Fruit fly (Drosophila melanogaster) whole organism: ENCODE data around the gene CG5245.

Experiments
- CG8478 ChIP-seq: fragments of >200 bp; optimal IDR thresholded peaks from 2 replicates; lab custom pipeline; 2018; ENCODE audit warnings: inconsistent platforms
- Dll ChIP-seq: fragments of >200 bp; optimal IDR thresholded peaks from 2 replicates; lab custom pipeline; 2017
- EcR ChIP-seq, 2 experiments: fragments of >200 bp; optimal IDR thresholded peaks; 2 replicates each; lab custom pipeline; 2017; ENCODE audit warnings: missing biosample characterization in 2 of 2, missing genetic modification characterization in 2 of 2, missing genetic modification reagents in 2 of 2
- pan ChIP-seq: fragments of >200 bp; optimal IDR thresholded peaks from 2 replicates; lab custom pipeline; 2017
- psq ChIP-seq: fragments of >200 bp; optimal IDR thresholded peaks from 2 replicates; lab custom pipeline; 2017
- usp ChIP-seq: fragments of >200 bp; optimal IDR thresholded peaks from 2 replicates; lab custom pipeline; 2017; ENCODE audit warnings: missing biosample characterization, missing genetic modification characterization, mixed read lengths

DNA sequence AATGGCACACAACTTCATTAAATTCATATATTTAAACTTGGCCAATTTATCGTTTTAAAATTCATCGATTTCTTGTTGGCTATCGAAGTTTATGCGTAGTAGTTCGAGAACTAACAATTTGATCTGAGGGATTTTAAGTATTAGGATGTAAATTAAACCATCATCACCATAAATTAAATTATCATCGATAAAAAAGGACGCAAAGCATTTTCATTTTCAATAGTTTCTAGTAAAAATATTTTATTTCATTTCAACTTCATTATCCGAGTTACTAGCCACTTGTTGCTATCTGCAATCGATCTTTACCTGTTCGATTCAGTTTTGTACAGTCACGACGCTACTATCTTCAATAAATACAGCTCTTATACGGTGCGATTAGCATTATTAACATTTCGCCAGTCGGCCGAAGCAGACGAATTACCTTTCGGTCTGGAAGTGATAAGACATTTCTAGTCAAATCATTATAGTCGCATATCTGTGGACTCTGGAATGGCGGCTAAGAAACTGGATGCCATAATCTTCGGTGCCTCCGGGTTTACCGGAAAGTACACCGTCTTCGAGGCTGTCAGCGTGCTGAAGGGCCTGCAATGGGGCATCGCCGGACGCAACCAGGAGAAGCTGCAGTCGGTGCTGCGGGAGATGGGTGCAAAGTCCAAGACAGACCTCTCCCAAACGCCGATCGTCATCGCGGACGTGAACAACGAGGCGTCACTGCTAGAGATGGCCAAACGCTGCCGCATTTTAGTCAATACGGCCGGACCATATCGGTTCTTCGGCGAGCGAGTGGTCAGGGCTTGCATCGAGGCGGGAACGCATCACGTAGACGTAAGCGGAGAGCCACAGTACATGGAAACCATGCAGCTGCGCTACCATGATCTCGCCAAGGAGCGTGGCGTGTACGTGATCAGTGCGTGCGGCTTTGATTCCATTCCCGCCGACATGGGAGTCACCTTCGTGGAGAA lies 22.8 kb upstream of the CG5245 start, which contains the start of gene CG5167:
- TF ChIP-seq CG8478 (lab: Kevin White, UChicago) (no peak), psq (no peak), pan (no peak), Dll (no peak), usp (GFP tag; lab: Kevin White, UChicago) (no peak), EcR (GFP tag; optimal IDR thresholded peaks at IDR 0.05; lab: Kevin White, UChicago) (no peak)
